Worm (Caenorhabditis elegans): Measurements from ENCODE around the gene K04C2.2.

DNA sequence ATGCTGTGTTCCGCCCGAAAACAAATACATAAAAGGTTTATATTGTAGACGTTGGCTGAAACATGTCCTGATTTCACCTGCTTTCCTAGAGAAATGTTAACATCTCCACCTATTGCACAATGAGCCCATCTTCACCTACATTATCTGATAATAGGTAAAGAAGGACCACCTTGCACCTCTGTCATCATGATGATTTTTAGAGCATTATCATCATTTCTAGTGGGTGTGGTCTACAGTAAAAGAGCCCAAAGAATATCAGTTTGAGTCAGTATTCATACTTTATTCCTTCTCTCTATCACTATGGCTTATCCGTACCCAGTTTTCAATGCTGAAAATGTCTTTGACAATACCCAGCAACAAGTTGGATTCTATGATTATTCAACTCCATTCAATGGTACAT lies 5.4 kb upstream of the K04C2.2 start, which contains the start of gene med-2:
- TF ChIP-seq lin-11 (tag; optimal IDR thresholded peaks at IDR 0.05): no peak
- TF ChIP-seq blmp-1 (tag; optimal IDR thresholded peaks at IDR 0.05; ENCODE audit: insufficient read depth): no peak
- TF ChIP-seq mdl-1 (tag; optimal IDR thresholded peaks at IDR 0.05): no peak

Data from whole organism, L2 larva.